Fruit fly (Drosophila melanogaster): ENCODE results near the gene Rph.

DNA sequence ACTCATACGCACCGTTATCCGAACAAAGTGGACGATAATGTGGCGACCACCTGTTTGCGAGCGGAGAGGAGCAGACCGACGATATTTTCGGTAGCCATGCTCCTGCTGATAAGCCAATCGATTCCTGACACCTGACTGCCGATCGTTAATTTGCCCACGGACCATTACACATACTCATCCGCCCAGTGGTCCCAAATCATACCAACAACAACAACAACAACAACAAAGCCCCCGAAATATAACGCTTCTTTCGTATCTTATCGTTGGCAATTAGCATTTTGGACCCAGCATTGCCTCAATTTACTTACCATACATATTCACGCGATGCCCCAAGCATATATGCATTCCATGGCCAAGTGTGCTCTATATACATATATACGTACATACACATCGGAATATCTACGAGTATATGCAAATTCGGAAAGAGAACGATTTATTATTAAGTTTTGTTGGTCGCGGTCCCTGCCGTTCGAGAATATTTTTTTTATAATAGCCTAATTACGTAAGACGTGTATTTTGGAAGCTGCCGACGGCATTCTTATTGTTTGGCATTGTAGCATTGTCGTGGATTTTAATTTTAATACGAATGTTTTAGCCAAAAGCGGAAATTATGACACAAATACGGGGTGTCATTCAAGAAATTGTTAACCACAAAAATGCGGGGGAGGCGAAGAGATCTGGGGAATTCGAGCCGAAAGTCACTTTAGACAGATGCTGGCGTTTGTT is 17.7 kb upstream of the Rph start:
- TF ChIP-seq usp (GFP tag; optimal IDR thresholded peaks at IDR 0.05) (no peak), Dll (optimal IDR thresholded peaks at IDR 0.05) (no peak), psq (optimal IDR thresholded peaks at IDR 0.05) (no peak), pan (optimal IDR thresholded peaks at IDR 0.05) (no peak)
